Worm (Caenorhabditis elegans): ENCODE measurements around the gene atgp-1.
A peak's percentile ranks its signal among the peaks of the same experiment; 100 is the strongest.

atgp-1 gene

DNA sequence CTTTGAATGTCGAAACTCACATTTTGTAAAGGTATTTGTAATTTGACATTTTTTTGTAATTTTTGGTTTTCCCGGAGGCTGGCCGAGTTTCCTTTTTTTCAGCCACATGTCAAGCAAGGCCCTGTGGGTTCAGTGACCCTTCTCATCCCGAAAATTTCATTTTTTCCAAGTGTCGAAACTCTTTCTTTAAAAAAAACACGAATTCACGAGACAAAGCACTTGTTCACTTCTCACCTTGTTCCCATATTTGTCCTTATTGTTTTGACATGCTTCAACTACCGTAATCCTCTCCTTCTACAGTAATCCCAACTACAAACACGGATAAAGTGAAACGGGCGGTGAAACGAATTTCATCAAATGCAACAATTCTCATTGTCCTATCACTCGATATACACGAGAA lies 6.1 kb downstream of the atgp-1 start, which contains the start of gene lhfp-4:
Gene lhfp-4 (plus strand): TSS at position 301 of the 400 bp plus-strand sequence.
- no peak for TF ChIP-seq mdl-1 (tag; optimal IDR thresholded peaks at IDR 0.05)
- no peak for TF ChIP-seq mab-5 (tag; optimal IDR thresholded peaks at IDR 0.05)
- no peak for TF ChIP-seq ztf-1 (GFP tag; conservative IDR thresholded peaks at IDR 0.05)
- TF ChIP-seq F13H6.1 (tag; optimal IDR thresholded peaks at IDR 0.05) = no peak
- TF ChIP-seq crh-2 (tag; optimal IDR thresholded peaks at IDR 0.05) = no peak
- no peak for TF ChIP-seq sma-9 (GFP tag; optimal IDR thresholded peaks at IDR 0.05)
- TF ChIP-seq sma-9 (tag; optimal IDR thresholded peaks at IDR 0.05) = no peak
- TF ChIP-seq lin-11 (tag; optimal IDR thresholded peaks at IDR 0.05) = no peak
- TF ChIP-seq unc-62 (GFP tag; optimal IDR thresholded peaks at IDR 0.05) = no peak
- no peak for TF ChIP-seq sem-4 (tag; optimal IDR thresholded peaks at IDR 0.05)
- no peak for TF ChIP-seq gmeb-1 (tag; optimal IDR thresholded peaks at IDR 0.05)
- TF ChIP-seq snpc-4 (tag; optimal IDR thresholded peaks at IDR 0.05) = no peak
- no peak for TF ChIP-seq R02D3.7 (tag; optimal IDR thresholded peaks at IDR 0.05)
- TF ChIP-seq nhr-25 (tag; optimal IDR thresholded peaks at IDR 0.05) = no peak
- no peak for TF ChIP-seq lin-13 (GFP tag; optimal IDR thresholded peaks at IDR 0.05)
- TF ChIP-seq aly-2 (tag; optimal IDR thresholded peaks at IDR 0.05) = no peak
- TF ChIP-seq nhr-6 (tag; optimal IDR thresholded peaks at IDR 0.05) = no peak
- TF ChIP-seq ztf-11 (tag; optimal IDR thresholded peaks at IDR 0.05) = no peak
- TF ChIP-seq ZK546.5 (tag; optimal IDR thresholded peaks at IDR 0.05) = no peak
- TF ChIP-seq nhr-12 (tag; optimal IDR thresholded peaks at IDR 0.05) = no peak
- TF ChIP-seq nhr-21 (tag; optimal IDR thresholded peaks at IDR 0.05) = no peak

DNA sequence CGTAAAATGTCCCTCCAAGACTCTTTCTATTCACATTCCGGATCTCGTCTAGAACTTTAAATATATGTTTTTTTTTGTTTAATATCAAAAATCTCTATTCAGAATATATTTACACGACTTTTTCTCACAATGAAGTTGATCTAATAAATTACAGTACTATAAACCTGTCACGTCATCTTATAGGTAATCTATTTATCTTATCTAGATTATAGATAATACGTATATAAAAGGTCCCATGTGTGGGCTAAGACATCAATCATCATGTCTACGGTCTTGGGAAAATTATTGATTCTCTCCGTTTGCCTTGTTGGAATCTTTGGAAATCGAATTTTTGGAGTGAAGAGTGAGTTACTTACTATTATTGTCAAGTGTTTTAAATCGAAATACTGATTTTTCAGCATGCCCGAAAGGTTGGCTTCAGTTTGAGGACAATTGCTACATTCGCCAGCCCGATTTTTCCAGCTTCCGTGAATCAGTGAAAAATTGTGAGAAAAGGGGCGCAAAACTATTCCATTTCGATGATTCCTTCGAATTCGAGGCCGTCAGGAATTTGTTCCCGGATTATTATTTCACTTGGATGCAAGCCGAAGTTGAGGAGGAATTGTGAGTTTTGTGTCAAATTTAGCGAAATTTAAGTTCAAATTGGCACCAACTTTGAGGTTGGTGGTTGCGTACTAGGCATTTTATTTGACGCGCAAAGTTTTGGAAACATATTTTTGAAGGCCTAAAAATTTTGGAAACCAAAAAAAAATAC lies 7.7 kb downstream of the atgp-1 start, which contains the start of gene clec-196:
Gene clec-196 (plus strand): TSS at position 252 of the 754 bp plus-strand sequence.
- TF ChIP-seq zag-1 (tag; optimal IDR thresholded peaks at IDR 0.05) = no peak
- TF ChIP-seq C34F6.9 (tag; optimal IDR thresholded peaks at IDR 0.05) = peak; percentile 22
- TF ChIP-seq lsy-2 (tag; optimal IDR thresholded peaks at IDR 0.05) = peak in 1 of 2 experiments; percentile 42
- TF ChIP-seq sma-3 (GFP tag; optimal IDR thresholded peaks at IDR 0.05) = no peak

DNA sequence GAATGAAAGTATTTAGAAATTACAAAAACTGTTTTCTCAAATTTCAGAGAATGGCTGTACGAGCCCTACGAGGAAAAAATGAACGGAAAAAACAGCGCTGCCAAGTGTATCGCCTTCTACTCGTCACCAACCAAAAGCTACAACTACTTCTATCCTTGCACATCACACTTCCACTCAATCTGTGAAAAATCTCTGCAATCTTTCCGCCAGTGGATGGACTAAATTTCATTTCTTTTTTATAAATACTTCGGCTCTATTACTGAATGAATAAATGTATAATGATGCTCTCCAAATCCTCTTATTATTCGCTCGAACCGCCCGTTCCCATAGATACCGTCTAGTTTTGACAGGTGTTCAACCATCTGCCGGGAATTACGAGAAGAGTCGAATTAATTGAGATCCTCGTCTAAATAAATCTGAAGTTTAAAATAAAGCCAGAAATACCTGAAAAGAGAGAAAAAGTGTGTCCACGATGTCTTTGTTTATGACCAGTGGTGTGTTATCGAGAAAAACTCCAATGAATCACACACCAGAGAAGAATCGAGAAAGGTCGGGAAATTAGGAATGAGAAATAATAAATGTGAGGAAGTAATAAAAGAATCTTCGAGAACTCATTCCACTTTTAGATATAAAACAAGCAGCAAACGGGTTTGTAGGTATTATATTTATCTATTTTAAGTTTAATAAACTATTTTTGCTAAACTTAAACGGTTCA lies 8.5 kb downstream of the atgp-1 start:
- peak; percentile 11 for TF ChIP-seq unc-55 (GFP tag; optimal IDR thresholded peaks at IDR 0.05)
- peak; percentile 32 for TF ChIP-seq nhr-129 (tag; optimal IDR thresholded peaks at IDR 0.05)
- TF ChIP-seq peb-1 (tag; optimal IDR thresholded peaks at IDR 0.05) = no peak

DNA sequence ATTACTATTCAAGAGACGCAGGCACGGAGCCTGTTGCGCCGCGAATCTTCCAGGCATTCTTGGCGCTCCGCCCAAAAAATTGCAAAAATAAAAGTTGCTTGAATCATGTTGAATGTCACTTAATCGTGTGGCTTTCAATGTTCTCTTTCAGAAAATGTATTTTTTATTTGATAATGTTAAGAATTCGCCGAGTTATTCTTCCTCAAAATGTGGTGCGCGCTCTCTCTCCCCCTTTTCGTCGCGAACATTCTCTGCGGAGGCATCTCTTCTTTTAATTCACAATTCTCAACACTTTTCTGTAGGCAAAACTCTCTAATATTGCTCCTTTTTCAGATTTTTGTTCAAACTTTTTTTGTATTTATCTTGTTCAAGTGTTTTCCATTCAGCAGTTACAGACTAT lies 9.2 kb downstream of the atgp-1 start:
- TF ChIP-seq unc-62 (GFP tag; optimal IDR thresholded peaks at IDR 0.05) = peak; percentile 38
- TF ChIP-seq R02D3.7 (tag; optimal IDR thresholded peaks at IDR 0.05) = peak; percentile 62
- TF ChIP-seq ztf-1 (GFP tag; conservative IDR thresholded peaks at IDR 0.05) = peak; percentile 89; the same call in 1 of the 2 replicates
- TF ChIP-seq sem-4 (tag; optimal IDR thresholded peaks at IDR 0.05) = peak; percentile 97
- peak in 1 of 2 experiments; percentile 76 for TF ChIP-seq mdl-1 (tag; optimal IDR thresholded peaks at IDR 0.05)
- TF ChIP-seq nhr-129 (tag; optimal IDR thresholded peaks at IDR 0.05) = peak; percentile 96
- TF ChIP-seq nhr-6 (tag; optimal IDR thresholded peaks at IDR 0.05) = peak; percentile 93
- TF ChIP-seq peb-1 (tag; optimal IDR thresholded peaks at IDR 0.05) = no peak
- TF ChIP-seq nhr-12 (tag; optimal IDR thresholded peaks at IDR 0.05) = no peak
- TF ChIP-seq nhr-11 (tag; optimal IDR thresholded peaks at IDR 0.05) = peak; percentile 72
- TF ChIP-seq ztf-11 (tag; optimal IDR thresholded peaks at IDR 0.05) = peak; percentile 35
- peak; percentile 26 for TF ChIP-seq ceh-16 (tag; optimal IDR thresholded peaks at IDR 0.05)
- peak; percentile 92 for TF ChIP-seq fos-1 (tag; optimal IDR thresholded peaks at IDR 0.05)
- TF ChIP-seq nhr-237 (tag; optimal IDR thresholded peaks at IDR 0.05) = peak; percentile 78
- peak; percentile 89 for TF ChIP-seq lin-11 (tag; optimal IDR thresholded peaks at IDR 0.05)
- no peak for TF ChIP-seq nhr-23 (tag; optimal IDR thresholded peaks at IDR 0.05)
- peak; percentile 92 to 95 for TF ChIP-seq lsy-2 (tag; optimal IDR thresholded peaks at IDR 0.05)
- peak; percentile 43 for TF ChIP-seq skn-1 (tag; optimal IDR thresholded peaks at IDR 0.05)
- peak; percentile 92 for TF ChIP-seq ama-1 (optimal IDR thresholded peaks at IDR 0.05)
- TF ChIP-seq elt-3 (tag; optimal IDR thresholded peaks at IDR 0.05) = no peak
- TF ChIP-seq alr-1 (tag; optimal IDR thresholded peaks at IDR 0.05) = no peak
- peak; percentile 97 for TF ChIP-seq F13H6.1 (tag; optimal IDR thresholded peaks at IDR 0.05)
- TF ChIP-seq gmeb-1 (tag; optimal IDR thresholded peaks at IDR 0.05) = peak; percentile 86
- peak; percentile 95 for TF ChIP-seq lin-13 (GFP tag; optimal IDR thresholded peaks at IDR 0.05)
- TF ChIP-seq blmp-1 (tag; optimal IDR thresholded peaks at IDR 0.05; ENCODE audit: insufficient read depth) = peak; percentile 82
- peak; percentile 43 for TF ChIP-seq lin-39 (tag; optimal IDR thresholded peaks at IDR 0.05)
- peak; percentile 83 for TF ChIP-seq nhr-10 (tag; optimal IDR thresholded peaks at IDR 0.05)
- peak; percentile 97 for TF ChIP-seq nhr-25 (tag; optimal IDR thresholded peaks at IDR 0.05)
- no peak for TF ChIP-seq mbf-1 (tag; optimal IDR thresholded peaks at IDR 0.05)
- peak; percentile 90 for TF ChIP-seq mab-5 (tag; optimal IDR thresholded peaks at IDR 0.05)
- TF ChIP-seq unc-55 (GFP tag; optimal IDR thresholded peaks at IDR 0.05) = peak; percentile 98
- no peak for TF ChIP-seq dmd-4 (tag; optimal IDR thresholded peaks at IDR 0.05)
- TF ChIP-seq ZK546.5 (tag; optimal IDR thresholded peaks at IDR 0.05) = peak; percentile 75
- peak; percentile 95 for TF ChIP-seq egl-27 (tag; optimal IDR thresholded peaks at IDR 0.05)
- no peak for TF ChIP-seq unc-39 (tag; optimal IDR thresholded peaks at IDR 0.05)
